Fruit fly (Drosophila melanogaster) whole organism, embryonic: Measurements from ENCODE around the gene CG10347.

Experiments used
- Aef1 ChIP-seq: fragments of 200-800 bp; sonication (Bioruptor generic); IDR thresholded peaks from 3 replicates; pipeline ENCODE4 v1.3.6; 2022; ENCODE audit warnings: missing biosample characterization, missing genetic modification characterization
- Awh ChIP-seq: fragments of 200-800 bp; sonication (Bioruptor generic); IDR thresholded peaks from 2 replicates; pipeline ENCODE4, ENCODE4 v1.3.6; 2022; ENCODE audit warnings: missing biosample characterization, missing genetic modification characterization
- CG12769 ChIP-seq: fragments of 200-800 bp; sonication (Bioruptor generic); optimal IDR thresholded peaks from 2 replicates; lab custom pipeline; 2019; ENCODE audit warnings: missing biosample characterization, mild to moderate bottlenecking, missing genetic modification characterization, moderate library complexity
- CG13775 ChIP-seq: fragments of 200-800 bp; sonication (Bioruptor generic); optimal IDR thresholded peaks from 3 replicates; lab custom pipeline; 2017; ENCODE audit warnings: missing biosample characterization, mild to moderate bottlenecking, missing genetic modification characterization
- CG14441 ChIP-seq: fragments of 200-800 bp; sonication (Bioruptor generic); IDR thresholded peaks from 2 replicates; pipeline ENCODE4 v1.3.6; 2022; ENCODE audit warnings: missing biosample characterization, missing genetic modification characterization
- CG15011 ChIP-seq: fragments of 200-800 bp; sonication (Bioruptor generic); optimal IDR thresholded peaks from 3 replicates; lab custom pipeline; 2018; ENCODE audit warnings: missing biosample characterization, mild to moderate bottlenecking, missing genetic modification characterization
- CG15073 ChIP-seq: fragments of 200-800 bp; sonication (Bioruptor generic); optimal IDR thresholded peaks from 2 replicates; lab custom pipeline; 2016; ENCODE audit warnings: missing biosample characterization, missing genetic modification characterization
- CG15269 ChIP-seq: fragments of 200-800 bp; sonication (Bioruptor generic); optimal IDR thresholded peaks from 2 replicates; lab custom pipeline; 2018; ENCODE audit warnings: missing biosample characterization, mild to moderate bottlenecking, missing genetic modification characterization, moderate library complexity
- CG1602 ChIP-seq: fragments of 200-800 bp; sonication (Bioruptor generic); optimal IDR thresholded peaks from 3 replicates; lab custom pipeline; 2016; ENCODE audit warnings: missing biosample characterization, missing genetic modification characterization
- CG17912 ChIP-seq: fragments of 200-800 bp; sonication (Bioruptor generic); optimal IDR thresholded peaks from 2 replicates; lab custom pipeline; 2018; ENCODE audit warnings: missing biosample characterization, mild to moderate bottlenecking, missing genetic modification characterization
- CG1832 ChIP-seq: fragments of 200-800 bp; sonication (Bioruptor generic); optimal IDR thresholded peaks from 2 replicates; lab custom pipeline; 2017; ENCODE audit warnings: missing biosample characterization, mild to moderate bottlenecking, missing genetic modification characterization, inconsistent platforms
- CG3847 ChIP-seq: fragments of 200-800 bp; sonication (Bioruptor generic); IDR thresholded peaks from 2 replicates; pipeline ENCODE4 v1.3.6; 2022; ENCODE audit warnings: missing biosample characterization, missing genetic modification characterization
- CG4360 ChIP-seq: fragments of 200-800 bp; sonication (Bioruptor generic); IDR thresholded peaks from 2 replicates; pipeline ENCODE4 v1.3.6; 2022; ENCODE audit warnings: missing biosample characterization, missing genetic modification characterization
- CG4617 ChIP-seq: fragments of 200-800 bp; sonication (Bioruptor generic); optimal IDR thresholded peaks from 3 replicates; lab custom pipeline; 2016; ENCODE audit warnings: missing biosample characterization, missing genetic modification characterization, borderline replicate concordance
- CG5180 ChIP-seq: fragments of 200-800 bp; sonication (Bioruptor generic); optimal IDR thresholded peaks from 3 replicates; lab custom pipeline; 2017; ENCODE audit warnings: missing biosample characterization, missing genetic modification characterization, mild to moderate bottlenecking, moderate library complexity, missing genetic modification reagents
- CG6272 ChIP-seq: fragments of 200-800 bp; sonication (Bioruptor generic); IDR thresholded peaks from 2 replicates; pipeline ENCODE4 v1.3.6; 2022; ENCODE audit warnings: missing biosample characterization, missing genetic modification characterization
- CG8281 ChIP-seq: fragments of 200-800 bp; sonication (Bioruptor generic); optimal IDR thresholded peaks from 2 replicates; lab custom pipeline; 2018; ENCODE audit warnings: missing biosample characterization, mild to moderate bottlenecking, missing genetic modification characterization, moderate library complexity
- CG8359 ChIP-seq: fragments of 200-800 bp; sonication (Bioruptor generic); optimal IDR thresholded peaks from 2 replicates; lab custom pipeline; 2017; ENCODE audit warnings: missing biosample characterization, mild to moderate bottlenecking, missing genetic modification characterization, borderline replicate concordance
- CG9215 ChIP-seq: fragments of 200-800 bp; sonication (Bioruptor generic); IDR thresholded peaks from 2 replicates; pipeline ENCODE4 v1.3.6; 2022; ENCODE audit warnings: missing biosample characterization, missing genetic modification characterization
- CG9797 ChIP-seq: fragments of 200-800 bp; sonication (Bioruptor generic); optimal IDR thresholded peaks from 3 replicates; lab custom pipeline; 2018; ENCODE audit warnings: missing biosample characterization, mild to moderate bottlenecking, missing genetic modification characterization
- CkIIα-i1 ChIP-seq: fragments of 200-800 bp; sonication (Bioruptor generic); IDR thresholded peaks from 2 replicates; pipeline ENCODE4 v1.3.6; 2022; ENCODE audit warnings: missing biosample characterization, missing genetic modification characterization
- HLH54F ChIP-seq: fragments of 200-800 bp; sonication (Bioruptor generic); optimal IDR thresholded peaks from 3 replicates; lab custom pipeline; 2016; ENCODE audit warnings: missing biosample characterization, missing genetic modification characterization
- HLHmδ ChIP-seq: fragments of 200-800 bp; sonication (Bioruptor generic); optimal IDR thresholded peaks from 2 replicates; lab custom pipeline; 2018; ENCODE audit warnings: missing biosample characterization, mild to moderate bottlenecking, missing genetic modification characterization, moderate library complexity
- Hmr ChIP-seq: fragments of 200-800 bp; sonication (Bioruptor generic); optimal IDR thresholded peaks from 3 replicates; lab custom pipeline; 2017; ENCODE audit warnings: mild to moderate bottlenecking, missing biosample characterization, missing genetic modification reagents, missing genetic modification characterization
- Hr3 ChIP-seq: fragments of 200-800 bp; sonication (Bioruptor generic); optimal IDR thresholded peaks from 3 replicates; lab custom pipeline; 2016; ENCODE audit warnings: missing biosample characterization, missing genetic modification characterization
- Meics ChIP-seq: fragments of 200-800 bp; sonication (Bioruptor generic); optimal IDR thresholded peaks from 2 replicates; lab custom pipeline; 2017; ENCODE audit warnings: missing biosample characterization, mild to moderate bottlenecking, missing genetic modification characterization
- Neu2 ChIP-seq: fragments of 200-800 bp; sonication (Bioruptor generic); optimal IDR thresholded peaks from 3 replicates; lab custom pipeline; 2016; ENCODE audit warnings: missing biosample characterization, missing genetic modification characterization, borderline replicate concordance
- PHDP ChIP-seq: fragments of 200-800 bp; sonication (Bioruptor generic); optimal IDR thresholded peaks from 3 replicates; lab custom pipeline; 2018; ENCODE audit warnings: missing biosample characterization, mild to moderate bottlenecking, missing genetic modification characterization, moderate library complexity
- Ptx1 ChIP-seq: fragments of 200-800 bp; sonication (Bioruptor generic); IDR thresholded peaks from 2 replicates; pipeline ENCODE4 v1.3.6; 2022; ENCODE audit warnings: missing biosample characterization, missing genetic modification characterization
- Rx ChIP-seq: fragments of 200-800 bp; sonication (Bioruptor generic); IDR thresholded peaks from 2 replicates; pipeline ENCODE4 v1.3.6; 2022; ENCODE audit warnings: missing biosample characterization, missing genetic modification characterization
- Side ChIP-seq: fragments of 200-800 bp; sonication (Bioruptor generic); optimal IDR thresholded peaks from 2 replicates; lab custom pipeline; 2016; ENCODE audit warnings: missing biosample characterization, missing genetic modification characterization
- amos ChIP-seq: fragments of 200-800 bp; sonication (Bioruptor generic); IDR thresholded peaks from 2 replicates; pipeline ENCODE4 v1.3.6; 2022; ENCODE audit warnings: missing biosample characterization, missing genetic modification characterization; ENCODE audit not compliant: partially characterized antibody
- az2 ChIP-seq: fragments of 200-800 bp; sonication (Bioruptor generic); optimal IDR thresholded peaks from 3 replicates; lab custom pipeline; 2016; ENCODE audit warnings: missing biosample characterization, missing genetic modification characterization
- bbx ChIP-seq: fragments of 200-800 bp; sonication (Bioruptor generic); IDR thresholded peaks from 2 replicates; pipeline ENCODE4 v1.3.6; 2022; ENCODE audit warnings: missing biosample characterization, missing genetic modification characterization; ENCODE audit not compliant: partially characterized antibody
- br ChIP-seq: fragments of >200 bp; optimal IDR thresholded peaks from 2 replicates; lab custom pipeline; 2017
- bsh ChIP-seq, 2 experiments: fragments of 200-800 bp; sonication (Bioruptor generic); optimal IDR thresholded peaks; 2 replicates each; lab custom pipeline; 2017 to 2018; ENCODE audit warnings: mild to moderate bottlenecking in 2 of 2, missing biosample characterization in 2 of 2, missing genetic modification characterization in 2 of 2, moderate library complexity in 1 of 2
- cad ChIP-seq: fragments of >200 bp; optimal IDR thresholded peaks from 2 replicates; lab custom pipeline; 2017; ENCODE audit warnings: missing biosample characterization, missing genetic modification characterization
- grau ChIP-seq: fragments of 200-800 bp; optimal IDR thresholded peaks from 3 replicates; lab custom pipeline; 2019; ENCODE audit warnings: missing biosample characterization, mild to moderate bottlenecking, missing genetic modification characterization, moderate library complexity
- lov ChIP-seq, 2 experiments: fragments of 200-800 bp in 1 of 2; fragments of >200 bp in 1 of 2; sonication (Bioruptor generic) in 1 of 2; IDR thresholded peaks in 1 of 2; optimal IDR thresholded peaks in 1 of 2; 2 replicates in 1 of 2; 3 replicates in 1 of 2; pipeline versions ENCODE4 v1.3.6 to Lab custom; 2017 to 2022; ENCODE audit warnings: missing biosample characterization in 1 of 2, missing genetic modification characterization in 1 of 2
- mam ChIP-seq: fragments of 200-800 bp; sonication (Bioruptor generic); optimal IDR thresholded peaks from 3 replicates; lab custom pipeline; 2016; ENCODE audit warnings: missing biosample characterization, missing genetic modification characterization
- otp ChIP-seq: fragments of 200-800 bp; sonication (Bioruptor generic); IDR thresholded peaks from 3 replicates; pipeline ENCODE4, ENCODE4 v1.3.6; 2022; ENCODE audit warnings: missing biosample characterization, missing genetic modification characterization
- pros ChIP-seq: fragments of 200-800 bp; sonication (Bioruptor generic); optimal IDR thresholded peaks from 3 replicates; lab custom pipeline; 2019; ENCODE audit warnings: missing biosample characterization, mild to moderate bottlenecking, missing genetic modification characterization, moderate library complexity
- schlank ChIP-seq: fragments of 200-800 bp; sonication (Bioruptor generic); optimal IDR thresholded peaks from 2 replicates; lab custom pipeline; 2018; ENCODE audit warnings: missing biosample characterization, mild to moderate bottlenecking, missing genetic modification characterization
- scrt ChIP-seq: fragments of 200-800 bp; sonication (Bioruptor generic); optimal IDR thresholded peaks from 2 replicates; lab custom pipeline; 2018; ENCODE audit warnings: missing biosample characterization, mild to moderate bottlenecking, missing genetic modification characterization, moderate library complexity
- slp2 ChIP-seq: fragments of 200-800 bp; sonication (Bioruptor generic); optimal IDR thresholded peaks from 2 replicates; lab custom pipeline; 2016; ENCODE audit warnings: missing biosample characterization, missing genetic modification characterization
- tna ChIP-seq: fragments of 200-800 bp; sonication (Bioruptor generic); IDR thresholded peaks from 2 replicates; pipeline ENCODE4 v1.3.6; 2022; ENCODE audit warnings: missing biosample characterization, missing genetic modification characterization; ENCODE audit not compliant: partially characterized antibody
- vvl ChIP-seq: fragments of 200-800 bp; sonication (Bioruptor generic); IDR thresholded peaks from 2 replicates; pipeline ENCODE4 v1.3.6; 2022; ENCODE audit warnings: missing biosample characterization, missing genetic modification characterization
- z ChIP-seq: fragments of 200-800 bp; sonication (Bioruptor generic); IDR thresholded peaks from 3 replicates; pipeline ENCODE4 v1.3.6; 2022; ENCODE audit warnings: missing biosample characterization, missing genetic modification characterization

CG10347 gene

DNA sequence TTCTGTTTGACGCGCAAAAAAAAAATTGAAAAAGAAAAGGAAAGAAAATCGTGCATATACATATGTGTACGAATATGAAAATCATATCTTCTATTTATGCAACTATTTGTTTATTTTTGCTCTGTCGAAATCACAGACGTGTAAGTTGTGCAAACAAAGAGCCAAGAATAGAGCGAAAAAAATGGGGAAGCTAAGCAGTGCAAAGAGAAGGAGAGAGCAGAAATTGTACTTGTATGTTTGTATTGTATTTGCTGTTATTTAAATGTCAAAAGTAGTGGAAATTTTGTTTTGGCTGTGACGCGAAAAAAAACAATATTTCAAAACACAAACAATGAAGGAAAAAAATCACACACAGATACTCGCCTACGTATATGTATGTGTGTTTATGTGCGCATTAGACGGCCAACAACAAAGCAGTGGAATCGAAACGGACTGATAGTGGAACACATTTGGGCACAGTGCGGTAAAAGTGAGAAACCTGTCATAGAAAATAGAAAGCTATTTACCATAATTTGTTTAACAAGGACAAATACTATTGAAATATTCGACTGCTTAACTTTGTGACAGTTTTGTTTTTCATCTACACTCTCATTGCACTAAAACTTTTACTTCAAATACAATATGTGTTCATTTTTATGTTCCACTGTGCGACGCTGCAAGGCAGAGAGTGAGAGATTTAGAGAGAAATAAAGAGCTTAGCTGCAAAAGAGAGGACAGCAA is 36.5 kb downstream of the CG10347 start (continued):
- TF ChIP-seq tna (GFP tag; lab: Robert Waterston, UW) (peak; percentile 64), HLH54F (GFP tag; lab: Kevin White, UChicago) (peak; percentile 92), HLHmδ (GFP tag; lab: Kevin White, UChicago) (no peak), CkIIα-i1 (0 out of 2 replicates have a peak, but pooled peaks have one; percentile 53), slp2 (GFP tag; lab: Kevin White, UChicago) (peak; percentile 92), mam (peak; percentile 95), Awh (GFP tag; lab: Robert Waterston, UW) (peak; percentile 96), pros (GFP tag; lab: Kevin White, UChicago) (peak; percentile 49), br (lab: Kevin White, UChicago) (no peak), CG8281 (tag; lab: Kevin White, UChicago) (peak; percentile 77), bbx (GFP tag; lab: Robert Waterston, UW) (peak; percentile 36; the same call in 1 of the 2 replicates), CG4617 (GFP tag; lab: Kevin White, UChicago) (peak; percentile 76), lov (optimal IDR thresholded peaks at IDR 0.05; lab: Kevin White, UChicago) (no peak), lov (GFP tag; IDR thresholded peaks at IDR 0.05; lab: Robert Waterston, UW) (peak; percentile 91), amos (GFP tag; lab: Robert Waterston, UW) (no peak), Hmr (peak; percentile 95), otp (GFP tag; lab: Robert Waterston, UW) (peak; percentile 95), bsh (GFP tag; optimal IDR thresholded peaks at IDR 0.05; lab: Kevin White, UChicago) (peak; percentile 93 to 97), PHDP (tag; lab: Kevin White, UChicago) (peak; percentile 96), Ptx1 (GFP tag; lab: Robert Waterston, UW) (peak; percentile 95), Hr3 (peak; percentile 91), schlank (tag; lab: Kevin White, UChicago) (peak; percentile 87), Rx (GFP tag; lab: Robert Waterston, UW) (peak; percentile 91), grau (peak; percentile 94), CG15269 (tag; lab: Kevin White, UChicago) (peak; percentile 96), z (GFP tag; lab: Robert Waterston, UW) (peak; percentile 71; the same call in 1 of the 3 replicates), CG9797 (peak; percentile 16), CG9215 (GFP tag; lab: Robert Waterston, UW) (peak; percentile 84), az2 (GFP tag; lab: Kevin White, UChicago) (peak; percentile 95), CG1832 (GFP tag; lab: Kevin White, UChicago) (no peak), CG15011 (GFP tag; lab: Kevin White, UChicago) (peak; percentile 87), CG1602 (peak; percentile 93), CG6272 (peak; percentile 87), Meics (peak; percentile 92), CG13775 (GFP tag; lab: Kevin White, UChicago) (peak; percentile 91), CG14441 (peak; percentile 94), CG4360 (GFP tag; lab: Robert Waterston, UW) (peak; percentile 84), CG8359 (peak; percentile 78), cad (GFP tag; lab: Kevin White, UChicago) (no peak), vvl (peak; percentile 98), Neu2 (GFP tag; lab: Kevin White, UChicago) (peak; percentile 82), CG12769 (peak; percentile 96), CG3847 (peak; percentile 89), Side (peak; percentile 96), CG17912 (GFP tag; lab: Kevin White, UChicago) (peak; percentile 70), Aef1 (peak; percentile 92), scrt (GFP tag; lab: Kevin White, UChicago) (peak; percentile 86), CG15073 (peak; percentile 75), CG5180 (GFP tag; lab: Kevin White, UChicago) (peak; percentile 80)
